Worm (Caenorhabditis elegans): Measurements from ENCODE around the gene F19B6.10.

DNA sequence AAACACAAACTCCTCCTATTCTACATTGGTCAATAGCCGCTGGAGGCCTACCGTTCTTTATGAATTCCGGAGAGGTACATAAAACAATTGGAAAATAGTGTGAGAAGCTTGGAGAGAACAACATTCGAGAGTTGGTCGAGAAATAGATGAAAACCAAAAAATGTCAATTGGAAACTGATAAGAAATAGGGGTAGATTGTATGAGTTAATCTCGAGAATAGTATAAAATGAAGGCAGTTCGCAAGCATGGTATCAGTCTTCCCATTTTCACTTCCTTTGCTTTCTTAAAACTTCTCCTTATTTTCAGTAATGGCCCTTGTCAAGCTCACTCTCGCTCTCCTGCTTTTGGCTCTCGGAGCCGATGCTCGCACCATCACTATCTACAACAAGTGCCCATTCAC is 45.9 kb downstream of the F19B6.10 start, which contains the start of gene thn-2:
- TF ChIP-seq ceh-14 (tag; optimal IDR thresholded peaks at IDR 0.05): no peak
- TF ChIP-seq F13H6.1 (tag; optimal IDR thresholded peaks at IDR 0.05): no peak
- no peak for TF ChIP-seq ceh-24 (tag; optimal IDR thresholded peaks at IDR 0.05)
- TF ChIP-seq unc-55 (GFP tag; optimal IDR thresholded peaks at IDR 0.05): no peak
- no peak for TF ChIP-seq ceh-22 (tag; optimal IDR thresholded peaks at IDR 0.05)
- no peak for TF ChIP-seq pha-4 (tag; optimal IDR thresholded peaks at IDR 0.05)
- TF ChIP-seq unc-86 (tag; optimal IDR thresholded peaks at IDR 0.05): no peak
- no peak for TF ChIP-seq odd-2 (tag; optimal IDR thresholded peaks at IDR 0.05)
